Fruit fly (Drosophila melanogaster): ENCODE data around the gene Or85a.

DNA sequence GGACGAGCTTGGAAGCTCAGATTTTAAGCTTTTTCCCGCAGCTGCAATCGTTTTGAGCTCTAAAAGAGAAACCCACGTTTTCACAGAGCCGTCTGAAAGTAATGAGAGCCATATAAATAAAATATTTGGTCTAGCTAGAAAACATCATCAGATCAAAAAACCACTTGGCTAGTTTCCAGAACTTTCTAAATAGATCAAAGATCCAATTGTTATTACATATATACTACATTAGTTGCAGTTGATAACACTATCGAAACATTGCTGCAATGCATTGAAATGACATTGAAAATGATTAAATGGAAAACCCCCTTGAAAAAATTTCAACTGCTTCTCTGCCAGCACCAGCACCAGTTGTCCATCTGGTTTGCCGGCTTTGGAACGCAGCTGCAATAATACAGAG lies 33.4 kb downstream of the Or85a start:
- TF ChIP-seq brk (GFP tag; optimal IDR thresholded peaks at IDR 0.05) (no peak), CG9705 (GFP tag; optimal IDR thresholded peaks at IDR 0.05) (no peak), Vsx2 (GFP tag; optimal IDR thresholded peaks at IDR 0.05; ENCODE audit: partially characterized antibody) (no peak), lola (GFP tag; optimal IDR thresholded peaks at IDR 0.05) (no peak), dsf (GFP tag; optimal IDR thresholded peaks at IDR 0.05; ENCODE audit: borderline replicate concordance) (no peak), usp (GFP tag; optimal IDR thresholded peaks at IDR 0.05) (no peak)
